Fruit fly (Drosophila melanogaster) Kc167 (cell line): ENCODE results near the gene koko.

Experiments
- Myc ChIP-seq: fragments of >200 bp; optimal IDR thresholded peaks from 2 replicates; lab custom pipeline; 2017; ENCODE audit warnings: missing external identifiers
- Sin3A ChIP-seq: fragments of >200 bp; optimal IDR thresholded peaks from 2 replicates; lab custom pipeline; 2018; ENCODE audit warnings: missing external identifiers
- h ChIP-seq: fragments of >200 bp; optimal IDR thresholded peaks from 3 replicates; lab custom pipeline; 2018; ENCODE audit warnings: missing external identifiers
- insv ChIP-seq: fragments of >200 bp; optimal IDR thresholded peaks from 3 replicates; lab custom pipeline; 2018; ENCODE audit warnings: missing external identifiers
- psq ChIP-seq: fragments of >200 bp; optimal IDR thresholded peaks from 2 replicates; lab custom pipeline; 2017; ENCODE audit warnings: missing external identifiers
- ttk ChIP-seq: sonication (Bioruptor generic); optimal IDR thresholded peaks from 2 replicates; lab custom pipeline; 2017; ENCODE audit warnings: missing external identifiers

koko gene

DNA sequence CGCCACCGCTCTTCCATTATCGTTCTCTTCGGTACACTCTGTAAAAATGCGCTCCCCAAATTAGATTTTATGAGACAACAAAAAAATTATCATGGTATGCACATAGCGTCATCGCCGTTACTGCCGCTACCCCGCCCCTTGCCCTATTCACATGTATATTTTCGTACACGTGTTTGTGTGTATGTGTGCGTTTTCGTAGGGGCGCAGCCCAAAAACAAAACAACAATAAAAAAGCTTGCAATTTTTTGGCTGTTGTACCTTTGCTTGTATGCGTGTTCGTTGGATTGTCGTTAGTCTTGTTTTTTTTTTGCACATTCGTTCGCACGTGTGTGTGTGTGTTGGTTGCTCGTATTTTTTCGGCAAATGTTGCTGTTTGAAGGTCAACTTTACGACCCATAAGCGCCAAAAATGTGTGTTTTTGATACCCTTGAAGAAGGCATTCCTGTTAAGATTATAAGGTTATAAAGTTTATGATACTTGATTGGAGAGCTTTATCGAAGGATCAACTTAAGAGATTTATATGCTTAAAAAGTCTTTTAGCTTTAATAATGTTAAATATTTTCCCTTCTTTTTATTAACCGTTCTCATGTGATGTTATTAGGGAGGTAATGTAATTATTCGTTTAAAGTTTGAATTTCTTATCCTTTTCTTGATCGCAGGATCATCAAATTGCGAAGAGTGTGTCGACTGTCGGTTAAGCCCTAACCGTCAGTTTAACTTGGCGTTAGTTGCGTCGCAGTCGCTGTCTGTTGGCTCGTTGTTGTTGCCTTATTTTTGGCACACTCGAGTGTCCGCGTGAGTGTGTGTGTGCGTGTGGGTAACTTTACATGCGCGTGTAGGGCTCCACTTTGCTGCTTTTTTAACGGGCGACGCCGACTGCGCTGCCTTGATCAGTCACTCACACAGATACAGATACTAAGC lies 45.5 kb downstream of the koko start:
- TF ChIP-seq Sin3A (lab: Kevin White, UChicago) (no peak), insv (no peak), psq (lab: Kevin White, UChicago) (no peak), Myc (no peak), ttk (no peak), h (lab: Kevin White, UChicago) (no peak)

DNA sequence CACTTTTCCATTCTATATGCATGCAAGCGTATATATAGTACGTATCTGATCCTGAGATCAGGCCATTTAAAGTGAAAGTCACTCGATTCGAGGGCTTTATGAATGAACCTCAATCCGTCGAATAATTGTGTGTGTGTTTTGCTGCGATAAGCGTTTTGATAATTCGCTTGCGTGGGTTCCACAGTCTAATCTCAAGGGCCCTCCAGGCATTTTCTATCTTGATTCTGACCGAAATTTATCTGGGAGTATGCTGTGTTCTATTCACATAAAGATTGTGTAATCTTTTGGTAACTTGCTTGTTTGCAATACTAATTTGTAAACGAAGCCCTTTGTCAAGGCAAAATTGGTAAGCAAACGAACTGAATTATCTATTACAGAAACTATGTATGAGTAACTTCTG lies 46.4 kb downstream of the koko start:
- TF ChIP-seq h (lab: Kevin White, UChicago): no peak
- no peak for TF ChIP-seq Sin3A (lab: Kevin White, UChicago)
- TF ChIP-seq insv: no peak
- no peak for TF ChIP-seq Myc
- no peak for TF ChIP-seq psq (lab: Kevin White, UChicago)
- no peak for TF ChIP-seq ttk

DNA sequence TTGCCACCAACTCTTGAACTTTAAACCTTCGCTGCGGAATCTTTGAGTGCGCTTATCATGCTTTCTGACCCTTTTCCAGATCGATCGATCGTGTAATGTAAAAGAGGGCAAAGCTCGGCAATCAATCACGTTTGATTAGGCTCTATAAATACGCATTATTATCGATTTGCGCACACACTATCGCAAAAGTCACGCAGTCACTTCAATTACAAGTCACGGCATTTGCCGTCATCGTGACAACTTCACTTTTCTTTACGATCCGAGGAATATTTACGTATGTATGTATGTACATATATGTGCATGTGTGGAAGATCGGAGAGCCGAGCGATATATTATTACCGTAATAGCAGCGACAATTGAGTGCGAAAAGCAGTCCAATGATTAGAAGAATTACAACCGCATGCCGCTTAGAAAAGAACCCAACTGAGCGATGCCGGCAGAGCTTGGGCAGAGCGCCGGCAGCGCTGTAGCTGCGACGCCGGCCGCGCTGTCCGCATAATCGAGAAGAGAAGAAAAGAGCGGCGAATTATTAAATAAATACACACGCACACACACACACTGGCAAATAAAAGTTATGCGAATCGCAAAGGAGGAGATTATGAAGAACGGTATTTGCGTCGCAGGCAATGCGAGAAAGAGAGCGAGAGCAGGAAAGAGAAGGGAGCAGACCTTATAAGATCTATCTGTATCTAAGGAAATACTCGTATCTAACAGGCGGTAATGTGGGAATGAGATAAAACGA lies 47.2 kb downstream of the koko start:
- no peak for TF ChIP-seq h (lab: Kevin White, UChicago)
- TF ChIP-seq ttk: no peak
- no peak for TF ChIP-seq Sin3A (lab: Kevin White, UChicago)
- TF ChIP-seq Myc: no peak
- TF ChIP-seq insv: no peak
- no peak for TF ChIP-seq psq (lab: Kevin White, UChicago)
